Worm (Caenorhabditis elegans) whole organism, midembryonic: ENCODE measurements around the gene sri-67.

Source experiments
- T22C8.4 ChIP-seq: fragments of 200-800 bp; sonication (Bioruptor generic); IDR thresholded peaks from 2 replicates; pipeline ENCODE4 v1.3.6; 2022; ENCODE audit warnings: missing genetic modification characterization, missing compliant biosample characterization
- flt-1 ChIP-seq: fragments of 200-800 bp; sonication (Bioruptor generic); IDR thresholded peaks from 2 replicates; pipeline ENCODE4 v1.3.6; 2022; ENCODE audit warnings: missing genetic modification characterization, missing compliant biosample characterization
- med-1 ChIP-seq: sonication (generic microtip); optimal IDR thresholded peaks from 2 replicates; lab custom pipeline; 2017; ENCODE audit warnings: missing genetic modification characterization, mild to moderate bottlenecking, missing compliant biosample characterization, antibody characterized with exemption, missing genetic modification reagents; ENCODE audit not compliant: insufficient read depth
- tab-1 ChIP-seq: fragments of 200-800 bp; sonication (Bioruptor generic); IDR thresholded peaks from 2 replicates; pipeline ENCODE4 v1.3.6; 2022; ENCODE audit warnings: missing genetic modification characterization, missing compliant biosample characterization

ce11 chrV:19994665-19995064, 6.9 kb downstream of the sri-67 start:
- TF ChIP-seq med-1 (GFP tag; lab: Kevin White, UChicago), result no peak
- no peak for TF ChIP-seq T22C8.4 (GFP tag; lab: Robert Waterston, UW)
- no peak for TF ChIP-seq tab-1
- no peak for TF ChIP-seq flt-1
